Fruit fly (Drosophila melanogaster): ENCODE results near the gene tll.

The tll gene

dm6 chr3R:30802779-30803178 lies 49.3 kb upstream of the tll start (continued):
- no peak for TF ChIP-seq CG12155 (GFP tag; optimal IDR thresholded peaks at IDR 0.05)
- no peak for TF ChIP-seq pita (GFP tag; optimal IDR thresholded peaks at IDR 0.05)
- no peak for TF ChIP-seq CG30403 (GFP tag; optimal IDR thresholded peaks at IDR 0.05)
- no peak for TF ChIP-seq inv (GFP tag; IDR thresholded peaks at IDR 0.05; ENCODE audit: partially characterized antibody)
- 0 out of 2 replicates have a peak, but pooled peaks have one; percentile 32 for TF ChIP-seq Ada2b (GFP tag; IDR thresholded peaks at IDR 0.05)
- no peak for TF ChIP-seq NK7.1 (GFP tag; optimal IDR thresholded peaks at IDR 0.05)
- TF ChIP-seq CG1024 (GFP tag; IDR thresholded peaks at IDR 0.05), result no peak
- TF ChIP-seq Dek (tag; optimal IDR thresholded peaks at IDR 0.05), result no peak
- no peak for TF ChIP-seq CG33557 (GFP tag; optimal IDR thresholded peaks at IDR 0.05)
- no peak for TF ChIP-seq CG3065 (GFP tag; optimal IDR thresholded peaks at IDR 0.05)
- TF ChIP-seq CG16863 (GFP tag; optimal IDR thresholded peaks at IDR 0.05), result no peak
- no peak for TF ChIP-seq sna (GFP tag; IDR thresholded peaks at IDR 0.05; ENCODE audit: partially characterized antibody)
- TF ChIP-seq MTF-1 (GFP tag; optimal IDR thresholded peaks at IDR 0.05; ENCODE audit: borderline replicate concordance), result peak; percentile 11
- no peak for TF ChIP-seq CG8290 (GFP tag; optimal IDR thresholded peaks at IDR 0.05)
- TF ChIP-seq CG8290 (tag; optimal IDR thresholded peaks at IDR 0.05), result peak in 1 of 2 experiments; percentile 80
- TF ChIP-seq YL-1 (GFP tag; optimal IDR thresholded peaks at IDR 0.05), result no peak
- TF ChIP-seq danr (GFP tag; IDR thresholded peaks at IDR 0.05), result peak; percentile 13; the same call in 1 of the 2 replicates
- no peak for TF ChIP-seq nerfin-2 (GFP tag; IDR thresholded peaks at IDR 0.05; ENCODE audit: partially characterized antibody)
- TF ChIP-seq ewg (GFP tag; optimal IDR thresholded peaks at IDR 0.05), result no peak
- TF ChIP-seq CG10321 (GFP tag; IDR thresholded peaks at IDR 0.05), result no peak
- no peak for TF ChIP-seq CG13894 (tag; optimal IDR thresholded peaks at IDR 0.05)
- no peak for TF ChIP-seq CG17385 (GFP tag; optimal IDR thresholded peaks at IDR 0.05)
- TF ChIP-seq CG1602 (GFP tag; optimal IDR thresholded peaks at IDR 0.05), result peak; percentile 15
- TF ChIP-seq Gsc (GFP tag; IDR thresholded peaks at IDR 0.05), result no peak
- no peak for TF ChIP-seq tap (tag; optimal IDR thresholded peaks at IDR 0.05)
- no peak for TF ChIP-seq trem (tag; optimal IDR thresholded peaks at IDR 0.05)
- no peak for TF ChIP-seq Antp (GFP tag; optimal IDR thresholded peaks at IDR 0.05)
- TF ChIP-seq tio (GFP tag; optimal IDR thresholded peaks at IDR 0.05), result peak; percentile 41
- no peak for TF ChIP-seq CG11085 (GFP tag; IDR thresholded peaks at IDR 0.05)
- no peak; the same call in 2 of the 3 replicates for TF ChIP-seq gce (GFP tag; IDR thresholded peaks at IDR 0.05)
- TF ChIP-seq vnd (GFP tag; IDR thresholded peaks at IDR 0.05; ENCODE audit: partially characterized antibody), result no peak
- TF ChIP-seq CG34376 (GFP tag; optimal IDR thresholded peaks at IDR 0.05), result no peak
- TF ChIP-seq H15 (GFP tag; IDR thresholded peaks at IDR 0.05), result no peak
- no peak for TF ChIP-seq ro (GFP tag; IDR thresholded peaks at IDR 0.05)
- no peak for TF ChIP-seq psq (GFP tag; optimal IDR thresholded peaks at IDR 0.05)
- TF ChIP-seq chinmo (GFP tag; IDR thresholded peaks at IDR 0.05; ENCODE audit: partially characterized antibody), result no peak
- TF ChIP-seq CG3726 (GFP tag; IDR thresholded peaks at IDR 0.05), result no peak
- TF ChIP-seq Eip74EF (GFP tag; optimal IDR thresholded peaks at IDR 0.05), result no peak
- no peak for TF ChIP-seq CG12769 (tag; optimal IDR thresholded peaks at IDR 0.05)
- peak; percentile 4 for TF ChIP-seq Blimp-1 (GFP tag; optimal IDR thresholded peaks at IDR 0.05)
- TF ChIP-seq CG4707 (GFP tag; optimal IDR thresholded peaks at IDR 0.05), result no peak
- TF ChIP-seq NC2α (GFP tag; optimal IDR thresholded peaks at IDR 0.05), result no peak
- peak; percentile 60 for TF ChIP-seq Rfx (GFP tag; IDR thresholded peaks at IDR 0.05)
